Worm (Caenorhabditis elegans) whole organism, L2 larva: ENCODE results near the gene ensh-1.

Experiments used
- C34F6.9 ChIP-seq: fragments of 150-350 bp; optimal IDR thresholded peaks from 2 replicates; lab custom pipeline; 2014; ENCODE audit warnings: missing biosample characterization, missing genetic modification characterization
- F13H6.1 ChIP-seq: sonication (generic microtip); optimal IDR thresholded peaks from 2 replicates; lab custom pipeline; 2016; ENCODE audit warnings: missing genetic modification characterization, missing compliant biosample characterization
- aly-2 ChIP-seq: fragments of 150-350 bp; optimal IDR thresholded peaks from 2 replicates; lab custom pipeline; 2014; ENCODE audit warnings: missing biosample characterization, missing genetic modification characterization
- ama-1 ChIP-seq: fragments of 150-350 bp; optimal IDR thresholded peaks from 2 replicates; lab custom pipeline; 2018; ENCODE audit warnings: inconsistent platforms
- blmp-1 ChIP-seq: sonication (generic microtip); optimal IDR thresholded peaks from 2 replicates; lab custom pipeline; 2017; ENCODE audit warnings: missing genetic modification characterization, mild to moderate bottlenecking, missing compliant biosample characterization, antibody characterized with exemption, moderate library complexity; ENCODE audit not compliant: insufficient read depth
- ceh-16 ChIP-seq: fragments of 150-350 bp; optimal IDR thresholded peaks from 2 replicates; lab custom pipeline; 2014; ENCODE audit warnings: missing biosample characterization, missing genetic modification characterization
- ceh-82 ChIP-seq: fragments of 150-350 bp; optimal IDR thresholded peaks from 2 replicates; lab custom pipeline; 2014; ENCODE audit warnings: missing biosample characterization, missing genetic modification characterization
- egl-27 ChIP-seq: sonication (generic microtip); optimal IDR thresholded peaks from 3 replicates; lab custom pipeline; 2017; ENCODE audit warnings: missing biosample characterization, missing genetic modification reagents, missing genetic modification characterization
- elt-1 ChIP-seq: fragments of 150-350 bp; optimal IDR thresholded peaks from 2 replicates; lab custom pipeline; 2014; ENCODE audit warnings: missing biosample characterization, missing genetic modification characterization
- elt-3 ChIP-seq: sonication (generic microtip); optimal IDR thresholded peaks from 2 replicates; lab custom pipeline; 2017; ENCODE audit warnings: missing biosample characterization, missing genetic modification characterization
- fos-1 ChIP-seq: fragments of 150-350 bp; optimal IDR thresholded peaks from 2 replicates; lab custom pipeline; 2014; ENCODE audit warnings: missing biosample characterization, missing genetic modification characterization
- gmeb-1 ChIP-seq: fragments of 150-350 bp; optimal IDR thresholded peaks from 2 replicates; lab custom pipeline; 2014; ENCODE audit warnings: missing biosample characterization, missing genetic modification characterization
- lin-13 ChIP-seq: fragments of 150-350 bp; optimal IDR thresholded peaks from 2 replicates; lab custom pipeline; 2014; ENCODE audit warnings: missing biosample characterization, missing genetic modification reagents, missing genetic modification characterization
- mab-5 ChIP-seq: fragments of 150-350 bp; optimal IDR thresholded peaks from 2 replicates; lab custom pipeline; 2014; ENCODE audit warnings: missing biosample characterization, missing genetic modification characterization
- mdl-1 ChIP-seq, 2 experiments: fragments of 150-350 bp in 1 of 2; sonication (generic microtip) in 1 of 2; optimal IDR thresholded peaks; 2 replicates each; lab custom pipeline; 2017; ENCODE audit warnings: missing biosample characterization in 2 of 2, missing genetic modification characterization in 2 of 2
- nhr-12 ChIP-seq: fragments of 150-350 bp; optimal IDR thresholded peaks from 2 replicates; lab custom pipeline; 2014; ENCODE audit warnings: missing biosample characterization, missing genetic modification characterization
- nhr-21 ChIP-seq: fragments of 150-350 bp; optimal IDR thresholded peaks from 2 replicates; lab custom pipeline; 2014; ENCODE audit warnings: missing biosample characterization, missing genetic modification characterization
- nhr-25 ChIP-seq: fragments of 150-350 bp; sonication (generic microtip); optimal IDR thresholded peaks from 3 replicates; lab custom pipeline; 2014; ENCODE audit warnings: missing biosample characterization, missing genetic modification characterization
- nhr-6 ChIP-seq: fragments of 150-350 bp; optimal IDR thresholded peaks from 2 replicates; lab custom pipeline; 2014; ENCODE audit warnings: missing biosample characterization, missing genetic modification characterization
- nhr-77 ChIP-seq: fragments of 150-350 bp; optimal IDR thresholded peaks from 2 replicates; lab custom pipeline; 2014; ENCODE audit warnings: missing biosample characterization, missing genetic modification characterization
- sem-4 ChIP-seq: fragments of 150-350 bp; optimal IDR thresholded peaks from 2 replicates; lab custom pipeline; 2014; ENCODE audit warnings: missing biosample characterization, missing genetic modification reagents, missing genetic modification characterization
- skn-1 ChIP-seq: sonication (generic microtip); optimal IDR thresholded peaks from 2 replicates; lab custom pipeline; 2017; ENCODE audit warnings: missing biosample characterization, missing genetic modification characterization
- sma-9 ChIP-seq, 2 experiments: fragments of 150-350 bp in 1 of 2; sonication (generic microtip) in 1 of 2; optimal IDR thresholded peaks; 2 replicates each; lab custom pipeline; 2014 to 2016; ENCODE audit warnings: missing genetic modification characterization in 2 of 2, mild to moderate bottlenecking in 1 of 2, missing biosample characterization in 1 of 2, missing compliant biosample characterization in 1 of 2, missing genetic modification reagents in 1 of 2, moderate library complexity in 1 of 2
- unc-55 ChIP-seq: fragments of 150-350 bp; sonication (generic microtip); optimal IDR thresholded peaks from 3 replicates; lab custom pipeline; 2014; ENCODE audit warnings: missing biosample characterization, missing genetic modification reagents, missing genetic modification characterization
- zag-1 ChIP-seq: fragments of 150-350 bp; optimal IDR thresholded peaks from 2 replicates; lab custom pipeline; 2014; ENCODE audit warnings: missing biosample characterization, missing genetic modification characterization
- ztf-4 ChIP-seq: fragments of 150-350 bp; optimal IDR thresholded peaks from 2 replicates; lab custom pipeline; 2014; ENCODE audit warnings: missing biosample characterization, missing genetic modification characterization

ensh-1 gene

ce11 chrX:8879349-8879748, 25.8 kb upstream of the ensh-1 start, which contains the start of gene C06E2.2:
TSS of gene C06E2.2 (plus strand) at chrX:8879649.
- no peak for TF ChIP-seq mab-5 (tag; lab: Kevin White, UChicago)

ce11 chrX:8882162-8882561, 23.0 kb upstream of the ensh-1 start:
- TF ChIP-seq mab-5 (tag; lab: Kevin White, UChicago), result no peak
- TF ChIP-seq lin-13 (GFP tag; lab: Kevin White, UChicago), result no peak
- TF ChIP-seq nhr-21, result no peak
- no peak for TF ChIP-seq sma-9 (GFP tag; optimal IDR thresholded peaks at IDR 0.05; lab: Kevin White, UChicago)
- no peak for TF ChIP-seq sma-9 (tag; optimal IDR thresholded peaks at IDR 0.05; lab: Kevin White, UChicago)
- peak; percentile 59 for TF ChIP-seq nhr-25 (tag; lab: Kevin White, UChicago)
- TF ChIP-seq blmp-1 (tag; lab: Kevin White, UChicago), result peak; percentile 87
- TF ChIP-seq zag-1 (tag; lab: Kevin White, UChicago), result no peak

- TF ChIP-seq nhr-25 (tag; lab: Kevin White, UChicago) (no peak), unc-55 (peak; percentile 26)
Measured at ce11 chrX:8888835-8889234, 16.4 kb upstream of the ensh-1 start.

- TF ChIP-seq ama-1, result no peak
- no peak for TF ChIP-seq mdl-1 (tag; optimal IDR thresholded peaks at IDR 0.05; lab: Kevin White, UChicago)
- TF ChIP-seq nhr-25 (tag; lab: Kevin White, UChicago), result no peak
- TF ChIP-seq C34F6.9, result no peak
- TF ChIP-seq ztf-4, result no peak
- no peak for TF ChIP-seq elt-1 (tag; lab: Kevin White, UChicago)
- TF ChIP-seq unc-55, result no peak
- TF ChIP-seq nhr-12 (tag; lab: Kevin White, UChicago), result no peak
- no peak for TF ChIP-seq ceh-82 (tag; lab: Kevin White, UChicago)
- TF ChIP-seq, all 48 proteins: peak for 0
Measured at ce11 chrX:8890251-8890755, 14.9 kb upstream of the ensh-1 start.

ce11 chrX:8891393-8891953, 13.7 kb upstream of the ensh-1 start:
- TF ChIP-seq blmp-1 (tag; lab: Kevin White, UChicago) (peak; percentile 29), sem-4 (tag; lab: Kevin White, UChicago) (no peak), fos-1 (tag; lab: Kevin White, UChicago) (peak; percentile 13)

- no peak for TF ChIP-seq nhr-77 (tag; lab: Kevin White, UChicago)
- TF ChIP-seq nhr-12 (tag; lab: Kevin White, UChicago), result no peak
- no peak for TF ChIP-seq ceh-16 (tag; lab: Kevin White, UChicago)
- TF ChIP-seq F13H6.1 (tag; lab: Kevin White, UChicago), result no peak
- no peak for TF ChIP-seq nhr-25 (tag; lab: Kevin White, UChicago)
- TF ChIP-seq skn-1 (tag; lab: Kevin White, UChicago), result no peak
- no peak for TF ChIP-seq gmeb-1
- TF ChIP-seq egl-27 (tag; lab: Kevin White, UChicago), result no peak
Measured at ce11 chrX:8892808-8893207, 12.4 kb upstream of the ensh-1 start, which contains the start of gene C13E3.1. TSS of gene C13E3.1 (plus strand) at chrX:8893108.

- TF ChIP-seq sma-9 (GFP tag; optimal IDR thresholded peaks at IDR 0.05; lab: Kevin White, UChicago) (no peak), sma-9 (tag; optimal IDR thresholded peaks at IDR 0.05; lab: Kevin White, UChicago) (no peak), nhr-6 (tag; lab: Kevin White, UChicago) (no peak), unc-55 (no peak), ama-1 (no peak), zag-1 (tag; lab: Kevin White, UChicago) (no peak), mab-5 (tag; lab: Kevin White, UChicago) (no peak), ceh-82 (tag; lab: Kevin White, UChicago) (no peak), ztf-4 (no peak), aly-2 (tag; lab: Kevin White, UChicago) (no peak), elt-3 (tag; lab: Kevin White, UChicago) (no peak)
Measured at ce11 chrX:8902920-8903319, 2.3 kb upstream of the ensh-1 start.
